Fruit fly (Drosophila melanogaster): ENCODE results near the gene CG13813.

The CG13813 gene

dm6 chr3L:20247513-20248173, 16.2 kb downstream of the CG13813 start, which contains the start of gene rdgC (continued):
- TF ChIP-seq B-H1 (GFP tag; IDR thresholded peaks at IDR 0.05) (peak; percentile 96), CG10274 (GFP tag; optimal IDR thresholded peaks at IDR 0.05) (peak; percentile 83), CG11695 (GFP tag; IDR thresholded peaks at IDR 0.05) (peak; percentile 96), tgo (GFP tag; IDR thresholded peaks at IDR 0.05) (peak; percentile 96), CG17186 (GFP tag; optimal IDR thresholded peaks at IDR 0.05) (peak; percentile 77), CG10431 (GFP tag; optimal IDR thresholded peaks at IDR 0.05) (no peak), wdn (GFP tag; IDR thresholded peaks at IDR 0.05) (peak; percentile 92), wor (GFP tag; IDR thresholded peaks at IDR 0.05) (peak; percentile 89), CG16815 (GFP tag; optimal IDR thresholded peaks at IDR 0.05) (peak; percentile 81), stc (GFP tag; IDR thresholded peaks at IDR 0.05) (peak; percentile 97), her (GFP tag; optimal IDR thresholded peaks at IDR 0.05) (peak; percentile 92), Atf-2 (GFP tag; optimal IDR thresholded peaks at IDR 0.05) (peak; percentile 91), odd (GFP tag; optimal IDR thresholded peaks at IDR 0.05) (peak; percentile 89), sob (GFP tag; IDR thresholded peaks at IDR 0.05) (peak; percentile 97), CG10462 (GFP tag; optimal IDR thresholded peaks at IDR 0.05) (peak; percentile 88), CG10543 (GFP tag; optimal IDR thresholded peaks at IDR 0.05) (peak; percentile 77), exex (tag; optimal IDR thresholded peaks at IDR 0.05) (peak; percentile 86), Xbp1 (GFP tag; optimal IDR thresholded peaks at IDR 0.05) (peak; percentile 96), ranshi (GFP tag; IDR thresholded peaks at IDR 0.05) (peak; percentile 98), Bdp1 (GFP tag; optimal IDR thresholded peaks at IDR 0.05) (peak; percentile 86), br (optimal IDR thresholded peaks at IDR 0.05) (no peak), NK7.1 (GFP tag; optimal IDR thresholded peaks at IDR 0.05) (peak; percentile 94), twi (tag; optimal IDR thresholded peaks at IDR 0.05) (peak; percentile 59), CG1233 (GFP tag; optimal IDR thresholded peaks at IDR 0.05) (peak; percentile 96), vfl (GFP tag; optimal IDR thresholded peaks at IDR 0.05) (peak; percentile 82), CG15601 (tag; optimal IDR thresholded peaks at IDR 0.05) (peak; percentile 85), CHES-1-like (GFP tag; optimal IDR thresholded peaks at IDR 0.05) (peak; percentile 94), aop (GFP tag; IDR thresholded peaks at IDR 0.05) (peak; percentile 78), gro (GFP tag; optimal IDR thresholded peaks at IDR 0.05) (peak; percentile 96), CG9437 (GFP tag; optimal IDR thresholded peaks at IDR 0.05) (peak; percentile 85), CG11560 (tag; IDR thresholded peaks at IDR 0.05) (peak; percentile 83), mld (GFP tag; IDR thresholded peaks at IDR 0.05; ENCODE audit: partially characterized antibody) (no peak), z (GFP tag; IDR thresholded peaks at IDR 0.05) (peak; percentile 76), C15 (GFP tag; IDR thresholded peaks at IDR 0.05) (peak; percentile 95), Aef1 (GFP tag; IDR thresholded peaks at IDR 0.05) (peak; percentile 96), org-1 (GFP tag; optimal IDR thresholded peaks at IDR 0.05) (peak; percentile 95), CG6854 (GFP tag; optimal IDR thresholded peaks at IDR 0.05) (peak; percentile 94), pita (GFP tag; optimal IDR thresholded peaks at IDR 0.05) (no peak), CG6765 (GFP tag; optimal IDR thresholded peaks at IDR 0.05) (peak; percentile 91), NC2α (GFP tag; optimal IDR thresholded peaks at IDR 0.05) (peak; percentile 87), Nf-YB (GFP tag; optimal IDR thresholded peaks at IDR 0.05) (peak; percentile 80), Dip2 (GFP tag; IDR thresholded peaks at IDR 0.05) (0 out of 2 replicates have a peak, but pooled peaks have one; percentile 31), CG11723 (GFP tag; optimal IDR thresholded peaks at IDR 0.05) (peak; percentile 81), wek (GFP tag; optimal IDR thresholded peaks at IDR 0.05) (peak; percentile 89), chn (GFP tag; optimal IDR thresholded peaks at IDR 0.05) (peak; percentile 91), CG13296 (GFP tag; optimal IDR thresholded peaks at IDR 0.05) (peak; percentile 93), Gug (GFP tag; IDR thresholded peaks at IDR 0.05) (peak; percentile 91), CG3065 (GFP tag; optimal IDR thresholded peaks at IDR 0.05) (peak; percentile 81), insv (GFP tag; optimal IDR thresholded peaks at IDR 0.05) (peak in 1 of 2 experiments; percentile 15), cas (GFP tag; IDR thresholded peaks at IDR 0.05) (peak; percentile 87), Antp (GFP tag; optimal IDR thresholded peaks at IDR 0.05) (peak; percentile 96)
